Worm (Caenorhabditis elegans): ENCODE data around the gene Y82E9BR.6.

ce11 chrIII:1342919-1343419 is 38.1 kb upstream of the Y82E9BR.6 start, which contains the start of gene fbxa-27:
- TF ChIP-seq pha-4 (tag; optimal IDR thresholded peaks at IDR 0.05) (no peak), nhr-237 (tag; optimal IDR thresholded peaks at IDR 0.05) (no peak)
